Worm (Caenorhabditis elegans) whole organism, early embryonic: Measurements from ENCODE around the gene srw-17.
"Not testable (repeated sequence)": the region's sequence is repeated elsewhere in the genome, so short reads cannot be mapped to it uniquely, and the experiment has no call there.

Experiments
- B0310.2 ChIP-seq: sonication (generic microtip); optimal IDR thresholded peaks from 2 replicates; lab custom pipeline; 2016; ENCODE audit warnings: mild to moderate bottlenecking, missing genetic modification characterization, missing compliant biosample characterization
- F13C5.2 ChIP-seq: sonication (generic microtip); optimal IDR thresholded peaks from 2 replicates; lab custom pipeline; 2017; ENCODE audit warnings: mild to moderate bottlenecking, missing genetic modification characterization, inconsistent platforms, missing compliant biosample characterization
- aly-1 ChIP-seq: sonication (generic microtip); optimal IDR thresholded peaks from 2 replicates; lab custom pipeline; 2016; ENCODE audit warnings: missing genetic modification characterization, missing compliant biosample characterization
- ama-1 ChIP-seq: fragments of 150-350 bp; optimal IDR thresholded peaks from 2 replicates; lab custom pipeline; 2014
- ceh-13 ChIP-seq: fragments of 200-800 bp; sonication (Bioruptor generic); optimal IDR thresholded peaks from 2 replicates; lab custom pipeline; 2018; ENCODE audit warnings: mild to moderate bottlenecking, missing genetic modification characterization, missing compliant biosample characterization
- ceh-36 ChIP-seq: sonication (generic microtip); optimal IDR thresholded peaks from 2 replicates; lab custom pipeline; 2016; ENCODE audit warnings: missing genetic modification characterization, inconsistent platforms, missing compliant biosample characterization
- ets-7 ChIP-seq: sonication (generic microtip); optimal IDR thresholded peaks from 2 replicates; lab custom pipeline; 2016; ENCODE audit warnings: missing genotype, missing genetic modification characterization, missing compliant biosample characterization
- flt-1 ChIP-seq: fragments of 200-800 bp; sonication (Bioruptor generic); IDR thresholded peaks from 2 replicates; pipeline ENCODE4 v1.3.6; 2022; ENCODE audit warnings: missing genetic modification characterization, missing compliant biosample characterization
- hmbx-1 ChIP-seq: sonication (generic microtip); optimal IDR thresholded peaks from 2 replicates; lab custom pipeline; 2016; ENCODE audit warnings: mild to moderate bottlenecking, missing genetic modification characterization, missing compliant biosample characterization
- hmg-4 ChIP-seq: fragments of 200-800 bp; sonication (Bioruptor generic); optimal IDR thresholded peaks from 2 replicates; lab custom pipeline; 2018; ENCODE audit warnings: mild to moderate bottlenecking, missing genetic modification characterization, missing compliant biosample characterization
- hnd-1 ChIP-seq: sonication (generic microtip); optimal IDR thresholded peaks from 2 replicates; lab custom pipeline; 2016; ENCODE audit warnings: missing genetic modification characterization, missing compliant biosample characterization
- pes-1 ChIP-seq: fragments of 200-800 bp; sonication (Bioruptor generic); IDR thresholded peaks from 2 replicates; pipeline ENCODE4 v1.3.6; 2022; ENCODE audit warnings: missing genetic modification reagents, missing genetic modification characterization, missing compliant biosample characterization
- scrt-1 ChIP-seq: fragments of 200-800 bp; sonication (Bioruptor generic); IDR thresholded peaks from 2 replicates; pipeline ENCODE4 v1.3.6; 2022; ENCODE audit warnings: missing genetic modification characterization, missing compliant biosample characterization
- sea-1 ChIP-seq: fragments of 200-800 bp; sonication (Bioruptor generic); conservative IDR thresholded peaks from 2 replicates; pipeline ENCODE4 v1.3.6; 2022; ENCODE audit warnings: missing genetic modification characterization, missing compliant biosample characterization
- tbx-11 ChIP-seq: fragments of 200-800 bp; sonication (Bioruptor generic); IDR thresholded peaks from 2 replicates; pipeline ENCODE4 v1.3.6; 2022; ENCODE audit warnings: missing genetic modification characterization, missing compliant biosample characterization
- tbx-37 ChIP-seq: fragments of 200-800 bp; sonication (Bioruptor generic); conservative IDR thresholded peaks from 2 replicates; pipeline ENCODE4 v1.3.6; 2022; ENCODE audit warnings: missing genetic modification reagents, missing genetic modification characterization, missing compliant biosample characterization
- tra-4 ChIP-seq: sonication (generic microtip); optimal IDR thresholded peaks from 2 replicates; lab custom pipeline; 2017; ENCODE audit warnings: missing genetic modification characterization, missing compliant biosample characterization

srw-17 gene

DNA sequence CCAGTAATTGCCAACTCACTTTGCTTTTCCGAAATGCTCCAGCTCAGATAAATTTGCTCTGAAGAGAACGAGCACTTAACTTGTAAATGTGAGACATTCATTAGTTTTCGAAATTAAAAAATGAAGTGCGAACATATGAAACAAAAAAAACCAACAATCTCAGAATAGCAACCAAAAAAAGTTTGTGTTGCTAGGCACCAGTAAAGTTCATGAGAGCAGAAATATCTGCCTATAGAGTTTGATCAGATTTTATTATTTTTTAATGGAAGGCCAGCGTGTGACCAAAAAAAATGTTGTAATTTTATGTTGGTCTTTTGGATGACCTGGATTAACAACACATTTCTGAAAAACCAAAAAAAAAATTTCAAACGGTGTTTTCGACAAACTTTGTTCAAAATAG lies 12.7 kb downstream of the srw-17 start, which contains the start of gene M01B2.12:
Gene M01B2.12, minus strand, starts transcription at position 101 of the 400 bp plus-strand sequence.
- no peak for TF ChIP-seq ceh-36

DNA sequence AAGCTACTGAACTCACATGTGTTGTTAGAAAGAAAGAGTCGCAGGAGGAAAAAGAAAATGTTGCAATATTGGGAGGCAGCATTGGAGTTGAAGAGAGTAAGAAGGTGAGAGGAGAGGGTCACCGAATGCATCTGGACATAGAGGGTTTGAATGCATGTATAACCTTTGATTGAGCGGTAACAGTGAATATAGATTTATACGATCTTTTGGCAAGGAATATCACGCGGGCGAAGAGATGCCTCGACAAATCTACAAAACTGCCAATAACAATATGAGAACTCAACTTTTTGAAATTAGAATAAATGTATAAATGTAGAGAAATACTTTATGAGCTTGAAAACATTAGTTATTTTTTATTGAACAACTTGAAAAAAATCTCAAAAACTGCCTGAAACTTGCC lies 14.5 kb downstream of the srw-17 start, which contains the start of gene M01B2.10:
Gene M01B2.10, minus strand, starts transcription at position 101 of the 400 bp plus-strand sequence.
- not testable (repeated sequence) for TF ChIP-seq hmbx-1 (tag; lab: Kevin White, UChicago); ets-7 (tag; lab: Kevin White, UChicago); ceh-36

DNA sequence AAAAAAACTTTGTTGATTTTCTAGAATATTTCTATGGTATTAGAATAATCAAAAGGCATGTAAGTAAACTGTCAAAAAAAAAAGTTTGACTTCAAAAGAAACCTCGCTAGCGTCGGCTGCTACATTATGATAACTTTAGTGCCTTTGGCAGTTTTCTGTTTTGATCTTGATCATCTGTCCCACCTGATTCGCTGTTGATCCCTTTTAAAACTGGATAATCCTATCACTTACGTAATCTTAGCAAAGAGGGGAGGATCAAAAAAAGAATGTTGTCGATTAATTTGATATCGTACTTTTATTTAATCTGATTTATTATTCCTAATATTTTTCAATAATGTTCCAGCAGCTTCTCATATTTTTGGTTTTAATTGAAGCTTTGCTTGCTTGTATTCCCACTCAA lies 16.9 kb downstream of the srw-17 start, which contains the start of gene M01B2.8:
Gene M01B2.8, plus strand, starts transcription at position 301 of the 400 bp plus-strand sequence.
- no peak for TF ChIP-seq tbx-11 (GFP tag; lab: Robert Waterston, UW)
- TF ChIP-seq hmg-4 (GFP tag; lab: Kevin White, UChicago), result no peak
- TF ChIP-seq hnd-1, result no peak
- no peak for TF ChIP-seq scrt-1 (GFP tag; lab: Robert Waterston, UW)
- no peak for TF ChIP-seq tra-4
- no peak for TF ChIP-seq flt-1 (GFP tag; lab: Robert Waterston, UW)
- no peak for TF ChIP-seq aly-1 (tag; lab: Kevin White, UChicago)

DNA sequence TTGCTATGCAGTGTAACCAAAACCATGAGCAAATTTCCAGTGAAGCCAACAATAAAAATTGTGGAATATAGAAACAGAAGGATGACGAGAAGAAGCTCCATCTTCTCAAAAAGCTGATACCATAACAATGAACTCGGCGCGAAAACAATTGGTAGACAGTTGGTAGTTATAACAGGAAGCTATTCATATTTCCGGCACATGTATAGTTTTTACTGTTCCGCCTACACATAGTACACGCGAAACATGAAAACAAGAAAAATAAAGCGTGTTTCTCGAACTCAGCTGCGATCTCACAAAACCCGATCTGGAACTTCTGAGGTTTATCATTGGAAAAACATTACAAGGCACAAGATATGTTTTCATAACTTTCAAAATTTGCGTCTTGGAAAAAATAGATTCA lies 17.8 kb downstream of the srw-17 start, which contains the start of gene srsx-37:
Gene srsx-37, minus strand, starts transcription at position 101 of the 400 bp plus-strand sequence.
- no peak for TF ChIP-seq hnd-1
- TF ChIP-seq B0310.2 (tag; lab: Kevin White, UChicago), result no peak
- no peak for TF ChIP-seq flt-1 (GFP tag; lab: Robert Waterston, UW)
- TF ChIP-seq aly-1 (tag; lab: Kevin White, UChicago), result no peak
- TF ChIP-seq ceh-36, result no peak
- TF ChIP-seq pes-1 (GFP tag; lab: Robert Waterston, UW), result no peak
- no peak for TF ChIP-seq ama-1
- TF ChIP-seq ceh-13 (GFP tag; lab: Kevin White, UChicago), result no peak
- TF ChIP-seq tra-4, result no peak
- TF ChIP-seq scrt-1 (GFP tag; lab: Robert Waterston, UW), result no peak
- no peak for TF ChIP-seq hmbx-1 (tag; lab: Kevin White, UChicago)
- TF ChIP-seq F13C5.2, result no peak

DNA sequence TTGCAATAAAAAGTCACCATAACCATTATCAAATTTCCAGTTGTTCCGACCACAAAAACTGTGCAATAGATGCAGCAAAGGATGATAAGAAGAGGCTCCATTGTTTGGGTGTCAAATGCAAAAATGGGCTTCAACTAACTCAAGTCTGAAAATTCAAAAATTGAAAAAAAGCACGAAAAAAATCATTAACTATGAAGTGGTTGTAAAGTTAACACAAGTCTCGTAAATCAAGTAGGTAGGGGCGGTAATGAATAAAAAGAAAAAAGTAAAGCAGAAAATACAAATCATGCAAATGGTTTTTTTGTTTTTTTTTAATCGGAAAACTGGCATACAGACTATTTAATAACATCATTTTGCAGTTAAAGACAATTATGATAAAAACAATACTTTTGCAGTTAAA lies 20.1 kb downstream of the srw-17 start, which contains the start of gene srsx-39:
Gene srsx-39, minus strand, starts transcription at position 101 of the 400 bp plus-strand sequence.
- TF ChIP-seq hmbx-1 (tag; lab: Kevin White, UChicago); tbx-11 (GFP tag; lab: Robert Waterston, UW); tbx-37 (GFP tag; lab: Robert Waterston, UW): not testable (repeated sequence)

DNA sequence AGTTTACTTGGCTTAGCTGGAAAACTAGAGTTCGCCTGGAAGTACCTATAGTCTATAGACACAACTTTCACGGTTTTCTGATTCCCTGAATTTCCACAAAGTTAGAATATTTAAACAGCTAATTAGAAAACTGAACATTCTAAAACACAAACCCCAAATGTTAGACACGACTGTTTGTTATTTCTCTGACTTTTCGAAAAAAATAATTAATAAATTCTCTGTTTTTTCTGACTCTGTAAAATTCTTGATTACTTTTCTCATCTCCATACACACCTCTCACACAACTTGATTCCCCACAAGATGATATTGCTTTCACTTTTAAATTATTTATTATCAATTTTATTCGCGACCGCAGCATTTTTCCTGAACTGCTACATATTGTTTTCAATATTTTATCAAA lies 23.3 kb downstream of the srw-17 start, which contains the start of gene srbc-75:
Gene srbc-75, plus strand, starts transcription at position 301 of the 400 bp plus-strand sequence.
- TF ChIP-seq ama-1 (no peak), ets-7 (tag; lab: Kevin White, UChicago) (no peak), B0310.2 (tag; lab: Kevin White, UChicago) (no peak), F13C5.2 (no peak), scrt-1 (GFP tag; lab: Robert Waterston, UW) (no peak), flt-1 (GFP tag; lab: Robert Waterston, UW) (no peak), ceh-13 (GFP tag; lab: Kevin White, UChicago) (no peak), tbx-11 (GFP tag; lab: Robert Waterston, UW) (no peak), hmg-4 (GFP tag; lab: Kevin White, UChicago) (no peak), aly-1 (tag; lab: Kevin White, UChicago) (no peak), tra-4 (no peak), ceh-36 (no peak)

DNA sequence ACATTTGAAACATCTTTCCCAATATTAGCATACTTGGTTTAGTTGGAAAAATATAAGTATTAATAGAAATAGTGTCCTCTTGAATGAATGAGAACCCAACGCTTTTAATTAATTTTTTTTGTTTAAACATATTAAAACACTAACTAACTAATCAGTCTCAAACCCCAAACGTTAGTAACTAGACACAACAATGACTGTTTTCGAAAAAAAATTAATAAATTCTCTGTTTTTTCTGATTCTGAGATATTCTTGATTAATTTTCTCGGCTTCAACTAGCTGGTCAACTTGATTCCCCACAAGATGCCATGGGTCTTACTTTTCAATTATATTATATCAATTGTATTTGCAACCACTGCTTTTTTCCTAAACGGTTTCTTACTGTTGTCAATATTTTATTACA lies 24.7 kb downstream of the srw-17 start, which contains the start of gene srbc-76:
Gene srbc-76, plus strand, starts transcription at position 301 of the 400 bp plus-strand sequence.
- TF ChIP-seq scrt-1 (GFP tag; lab: Robert Waterston, UW), result no peak
- no peak for TF ChIP-seq sea-1 (GFP tag; lab: Robert Waterston, UW)
- TF ChIP-seq ceh-36, result no peak

DNA sequence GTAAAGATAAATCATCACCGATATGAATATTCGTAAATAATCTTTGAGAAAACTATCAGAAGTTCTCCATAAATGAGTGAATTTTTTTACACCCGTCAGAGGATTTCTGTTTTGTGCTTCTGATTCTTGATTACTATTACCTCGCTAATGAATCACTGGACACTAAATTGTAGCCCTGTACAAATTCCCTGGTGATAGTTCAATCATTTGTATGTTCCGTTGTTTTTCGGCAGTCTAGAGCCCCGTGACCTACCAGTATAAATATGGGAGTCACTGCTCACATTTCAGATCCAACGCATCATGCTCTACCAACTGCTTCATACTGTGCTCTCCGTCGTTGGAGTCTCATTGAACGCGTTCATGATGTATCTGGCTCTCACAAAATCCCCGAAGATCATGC lies 26.5 kb downstream of the srw-17 start, which contains the start of gene srd-28:
Gene srd-28, plus strand, starts transcription at position 301 of the 400 bp plus-strand sequence.
- not testable (repeated sequence) for TF ChIP-seq ama-1; ets-7 (tag; lab: Kevin White, UChicago); sea-1 (GFP tag; lab: Robert Waterston, UW)

DNA sequence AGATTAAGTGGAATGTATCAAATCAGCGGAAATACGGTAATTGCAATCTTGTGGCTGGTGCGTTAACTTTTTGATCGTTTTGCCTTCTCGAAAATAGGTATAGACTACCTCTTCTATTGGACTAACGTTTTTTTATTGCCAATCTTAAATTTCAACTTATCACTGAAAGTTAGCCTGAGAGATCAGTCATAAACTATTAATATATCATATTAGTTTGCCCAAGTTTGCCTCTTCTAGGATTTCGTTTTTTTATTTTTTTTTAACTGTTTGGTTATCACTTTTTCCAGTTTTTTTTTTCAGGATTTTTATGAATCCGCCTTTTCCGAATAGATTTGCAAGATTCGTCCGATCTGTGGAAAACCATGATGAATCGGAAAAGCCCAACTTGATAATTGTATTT lies 32.4 kb downstream of the srw-17 start, which contains the start of gene kin-30:
Gene kin-30, plus strand, starts transcription at position 301 of the 400 bp plus-strand sequence.
- TF ChIP-seq ceh-13 (GFP tag; lab: Kevin White, UChicago) (no peak), aly-1 (tag; lab: Kevin White, UChicago) (no peak), scrt-1 (GFP tag; lab: Robert Waterston, UW) (no peak), hmg-4 (GFP tag; lab: Kevin White, UChicago) (no peak)
